2 worm cellular contexts compared by ENCODE assay signal in the genomic region with DNA sequence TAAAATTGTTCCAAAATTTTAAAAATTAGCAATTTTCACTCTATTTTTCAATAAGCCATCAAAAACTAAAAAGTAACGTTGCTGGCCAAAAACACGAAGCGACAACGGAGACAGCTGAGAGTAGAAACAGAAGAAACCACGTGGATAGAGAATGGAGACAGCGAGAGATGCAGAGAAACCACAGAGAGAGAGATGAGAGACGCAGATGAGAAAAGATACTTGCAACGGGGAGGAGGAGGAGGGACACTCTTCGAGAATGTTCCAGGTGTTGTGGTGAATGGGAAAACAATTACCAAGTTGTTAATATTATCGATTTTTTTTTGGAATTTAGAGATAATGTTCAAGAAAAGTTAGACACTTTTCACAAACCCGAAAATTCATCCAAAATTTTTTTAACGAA.
A peak's percentile ranks its signal among the peaks of the same experiment; 100 is the strongest.
TF ChIP-seq lines count a peak whose summit lies in the region.

No protein-coding gene starts in this region.

TF ChIP-seq in whole organism, L4 larva, 104 proteins besides CTCF, POLR2A, EP300 and RAD21 (continued from another document):
- peak; percentile 78 to 93 for TF ChIP-seq lsy-2 (tag; optimal IDR thresholded peaks at IDR 0.05; lab: Kevin White, UChicago)
- TF ChIP-seq fkh-10 (GFP tag; optimal IDR thresholded peaks at IDR 0.05; lab: Kevin White, UChicago): peak; percentile 17
- TF ChIP-seq saeg-2 (GFP tag; IDR thresholded peaks at IDR 0.05; lab: Robert Waterston, UW): 0 out of 2 replicates have a peak, but pooled peaks have one; percentile 39
- TF ChIP-seq D1046.2 (GFP tag; IDR thresholded peaks at IDR 0.05; lab: Robert Waterston, UW): 0 out of 2 replicates have a peak, but pooled peaks have one; percentile 35
- no peak for TF ChIP-seq pqm-1 (tag; optimal IDR thresholded peaks at IDR 0.05; lab: Kevin White, UChicago)
- TF ChIP-seq jun-1 (tag; optimal IDR thresholded peaks at IDR 0.05; lab: Kevin White, UChicago): peak; percentile 58
- no peak for TF ChIP-seq lin-15B (tag; optimal IDR thresholded peaks at IDR 0.05; lab: Kevin White, UChicago)
- peak; percentile 85 for TF ChIP-seq nhr-10 (tag; optimal IDR thresholded peaks at IDR 0.05; lab: Kevin White, UChicago)
- TF ChIP-seq F26F4.8 (GFP tag; conservative IDR thresholded peaks at IDR 0.05; lab: Robert Waterston, UW): no peak
- no peak for TF ChIP-seq zip-11 (GFP tag; IDR thresholded peaks at IDR 0.05; lab: Robert Waterston, UW)
- peak; percentile 89 for TF ChIP-seq spr-1 (tag; optimal IDR thresholded peaks at IDR 0.05; lab: Kevin White, UChicago)
- TF ChIP-seq vab-7 (GFP tag; IDR thresholded peaks at IDR 0.05; lab: Robert Waterston, UW): peak; percentile 59; the same call in 1 of the 2 replicates
- peak; percentile 91 for TF ChIP-seq nhr-6 (tag; optimal IDR thresholded peaks at IDR 0.05; lab: Kevin White, UChicago)
- no peak for TF ChIP-seq mes-2 (tag; optimal IDR thresholded peaks at IDR 0.05; lab: Kevin White, UChicago; ENCODE audit: poor library complexity, severe bottlenecking)
- TF ChIP-seq lin-29 (GFP tag; IDR thresholded peaks at IDR 0.05; lab: Robert Waterston, UW): no peak
- TF ChIP-seq ces-1 (GFP tag; optimal IDR thresholded peaks at IDR 0.05; lab: Kevin White, UChicago): no peak
- TF ChIP-seq ceh-20 (GFP tag; IDR thresholded peaks at IDR 0.05; lab: Robert Waterston, UW): peak; percentile 92
- TF ChIP-seq dpl-1 (GFP tag; optimal IDR thresholded peaks at IDR 0.05; lab: Kevin White, UChicago): peak; percentile 80
- TF ChIP-seq hif-1 (tag; optimal IDR thresholded peaks at IDR 0.05; lab: Kevin White, UChicago): peak; percentile 62 to 87
- peak; percentile 81 for TF ChIP-seq php-3 (GFP tag; IDR thresholded peaks at IDR 0.05; lab: Robert Waterston, UW)
- TF ChIP-seq hmg-1.1 (GFP tag; IDR thresholded peaks at IDR 0.05; lab: Robert Waterston, UW): peak; percentile 96
- peak; percentile 51; the same call in 1 of the 2 replicates for TF ChIP-seq dmd-9 (GFP tag; IDR thresholded peaks at IDR 0.05; lab: Robert Waterston, UW)
- TF ChIP-seq hlh-11 (tag; optimal IDR thresholded peaks at IDR 0.05; lab: Kevin White, UChicago): peak; percentile 99
- TF ChIP-seq arid-1 (GFP tag; conservative IDR thresholded peaks at IDR 0.05; lab: Robert Waterston, UW): peak; percentile 81
- peak; percentile 67 for TF ChIP-seq ceh-28 (tag; optimal IDR thresholded peaks at IDR 0.05; lab: Kevin White, UChicago)
- TF ChIP-seq lin-1 (GFP tag; IDR thresholded peaks at IDR 0.05; lab: Robert Waterston, UW): 0 out of 2 replicates have a peak, but pooled peaks have one; percentile 30
- TF ChIP-seq F49E8.2 (tag; optimal IDR thresholded peaks at IDR 0.05; lab: Kevin White, UChicago; ENCODE audit: borderline replicate concordance): no peak
- TF ChIP-seq nhr-28 (tag; optimal IDR thresholded peaks at IDR 0.05; lab: Kevin White, UChicago): peak; percentile 85

TF ChIP-seq in whole organism, late embryonic, 69 proteins besides CTCF, POLR2A, EP300 and RAD21 (continued from another document):
- peak; percentile 37; the same call in 1 of the 2 replicates for TF ChIP-seq sox-2 (GFP tag; IDR thresholded peaks at IDR 0.05; lab: Robert Waterston, UW)
- TF ChIP-seq hlh-15 (tag; optimal IDR thresholded peaks at IDR 0.05; lab: Kevin White, UChicago): no peak
- no peak for TF ChIP-seq nhr-11 (tag; optimal IDR thresholded peaks at IDR 0.05; lab: Kevin White, UChicago)
- TF ChIP-seq pha-2 (tag; optimal IDR thresholded peaks at IDR 0.05; lab: Kevin White, UChicago): no peak
- no peak for TF ChIP-seq lim-6 (tag; optimal IDR thresholded peaks at IDR 0.05; lab: Kevin White, UChicago)
- no peak for TF ChIP-seq fax-1 (tag; optimal IDR thresholded peaks at IDR 0.05; lab: Kevin White, UChicago)
- TF ChIP-seq tbx-7 (tag; optimal IDR thresholded peaks at IDR 0.05; lab: Kevin White, UChicago): peak; percentile 20
TF ChIP-seq in whole organism, late embryonic: peak in this region for 27.
